Fruit fly (Drosophila melanogaster) Kc167 (cell line): ENCODE data around the gene sle.

Experiments
- Sin3A ChIP-seq: fragments of >200 bp; optimal IDR thresholded peaks from 2 replicates; lab custom pipeline; 2018; ENCODE audit warnings: missing external identifiers
- h ChIP-seq: fragments of >200 bp; optimal IDR thresholded peaks from 3 replicates; lab custom pipeline; 2018; ENCODE audit warnings: missing external identifiers

DNA sequence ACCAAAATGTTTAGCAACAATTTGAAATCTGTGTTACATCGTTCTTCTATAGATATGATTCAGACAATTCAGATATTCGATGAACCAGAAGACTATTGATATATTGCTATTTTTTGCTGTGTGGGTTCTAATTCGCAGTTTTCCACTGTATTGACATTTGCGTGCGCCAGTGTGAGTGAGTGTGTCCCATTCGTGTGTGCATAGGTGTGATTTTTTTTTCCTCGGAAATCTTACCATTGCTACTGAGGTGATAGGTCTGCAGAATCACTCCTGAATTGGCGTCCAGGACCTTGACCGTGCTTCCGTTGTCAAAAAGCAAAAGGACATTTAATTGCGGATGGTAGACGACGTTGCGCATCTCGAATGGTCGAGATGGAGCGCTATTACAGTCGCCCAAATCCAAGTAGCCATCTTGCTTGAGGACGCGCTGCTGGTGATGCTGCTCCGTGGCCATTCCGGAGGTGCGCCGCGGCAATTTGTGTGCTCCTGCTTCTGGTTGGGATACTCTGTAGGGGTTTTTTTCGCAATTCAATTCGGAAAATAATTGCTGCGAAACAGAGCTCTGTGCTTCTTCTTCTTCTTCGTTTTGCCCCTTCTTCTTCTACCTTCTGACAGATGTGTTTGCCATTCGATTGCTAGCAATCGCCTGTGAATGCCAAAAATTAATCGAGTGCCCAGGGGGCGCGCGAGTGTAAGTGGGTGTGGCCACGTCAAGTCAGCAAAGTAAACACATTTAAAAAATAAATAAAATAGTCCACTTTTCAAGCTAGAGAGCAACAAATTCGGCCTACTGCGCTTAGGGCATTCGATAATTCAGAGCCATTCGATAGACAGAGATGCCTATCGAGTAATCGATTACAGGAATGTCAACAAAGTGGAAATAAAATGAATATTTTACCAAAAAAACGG is 1.9 kb upstream of the sle start, which contains the start of the genes Bruce and CG12818:
- TF ChIP-seq Sin3A (no peak), h (no peak)
